Fruit fly (Drosophila melanogaster) whole organism, wandering third instar larva: Measurements from ENCODE around the gene CG1640.

Experiments
- Abd-B ChIP-seq: fragments of >200 bp; optimal IDR thresholded peaks from 2 replicates; lab custom pipeline; 2017; ENCODE audit warnings: missing biosample characterization, missing genetic modification characterization
- CG32264 ChIP-seq: fragments of 200-800 bp; sonication (Bioruptor generic); optimal IDR thresholded peaks from 2 replicates; lab custom pipeline; 2016; ENCODE audit warnings: missing biosample characterization, missing genetic modification characterization
- Dfd ChIP-seq: fragments of >200 bp; optimal IDR thresholded peaks from 2 replicates; lab custom pipeline; 2017; ENCODE audit warnings: missing biosample characterization, missing genetic modification characterization
- Dif ChIP-seq: fragments of 200-275, 200-300 bp; sonication (Bioruptor generic); optimal IDR thresholded peaks from 2 replicates; lab custom pipeline; 2018; ENCODE audit warnings: missing biosample characterization, missing genetic modification characterization; ENCODE audit not compliant: partially characterized antibody
- N ChIP-seq: fragments of >200 bp; optimal IDR thresholded peaks from 2 replicates; lab custom pipeline; 2018; ENCODE audit warnings: missing biosample characterization, missing external identifiers, missing genetic modification characterization
- brk ChIP-seq: fragments of 200-800 bp; sonication (Bioruptor generic); optimal IDR thresholded peaks from 2 replicates; lab custom pipeline; 2016; ENCODE audit warnings: missing biosample characterization, mild to moderate bottlenecking, missing genetic modification characterization
- dsf ChIP-seq: sonication (Bioruptor generic); optimal IDR thresholded peaks from 2 replicates; lab custom pipeline; 2016; ENCODE audit warnings: missing biosample characterization, missing genetic modification characterization, borderline replicate concordance
- foxo ChIP-seq, 2 experiments: fragments of 200-800 bp; sonication (Bioruptor generic); optimal IDR thresholded peaks; 2 replicates in 1 of 2; 3 replicates in 1 of 2; lab custom pipeline; 2016 to 2017; ENCODE audit warnings: missing biosample characterization in 2 of 2, missing genetic modification characterization in 2 of 2
- lola ChIP-seq: fragments of >200 bp; optimal IDR thresholded peaks from 2 replicates; lab custom pipeline; 2017; ENCODE audit warnings: missing biosample characterization, missing genetic modification characterization
- rgr ChIP-seq: fragments of 200-800 bp; sonication (Bioruptor generic); optimal IDR thresholded peaks from 3 replicates; lab custom pipeline; 2016; ENCODE audit warnings: missing biosample characterization, mild to moderate bottlenecking, missing genetic modification characterization

dm6 chrX:13375489-13375997 lies 5.1 kb downstream of the CG1640 start:
- TF ChIP-seq N: no peak
- no peak for TF ChIP-seq dsf (GFP tag; lab: Kevin White, UChicago)
- TF ChIP-seq lola: no peak
- TF ChIP-seq CG32264 (GFP tag; lab: Kevin White, UChicago): no peak
- TF ChIP-seq brk (GFP tag; lab: Kevin White, UChicago): no peak
- no peak for TF ChIP-seq Dfd (GFP tag; lab: Kevin White, UChicago)
- no peak for TF ChIP-seq foxo (GFP tag; optimal IDR thresholded peaks at IDR 0.05; lab: Kevin White, UChicago)
- no peak for TF ChIP-seq Abd-B (GFP tag; lab: Kevin White, UChicago)
- no peak for TF ChIP-seq rgr (GFP tag; lab: Kevin White, UChicago)
- TF ChIP-seq Dif (GFP tag; lab: Kevin White, UChicago): no peak
